Worm (Caenorhabditis elegans) whole organism, young adult: Measurements from ENCODE around the gene gspd-1.

Experiments used
- B0019.2 ChIP-seq: fragments of 200-800 bp; sonication (Bioruptor generic); conservative IDR thresholded peaks from 2 replicates; pipeline ENCODE4 v1.3.6; 2022; ENCODE audit warnings: missing genetic modification reagents, missing genetic modification characterization, missing compliant biosample characterization
- D2030.7 ChIP-seq: fragments of 200-800 bp; sonication (Bioruptor generic); IDR thresholded peaks from 2 replicates; pipeline ENCODE4 v1.3.6; 2022; ENCODE audit warnings: missing genetic modification reagents, missing genetic modification characterization, missing compliant biosample characterization
- F10E7.11 ChIP-seq: sonication (generic microtip); optimal IDR thresholded peaks from 2 replicates; lab custom pipeline; 2017; ENCODE audit warnings: mild to moderate bottlenecking, missing genetic modification characterization, moderate library complexity, missing compliant biosample characterization
- F23B12.7 ChIP-seq: sonication (generic microtip); optimal IDR thresholded peaks from 2 replicates; lab custom pipeline; 2017; ENCODE audit warnings: missing genetic modification characterization, mild to moderate bottlenecking, missing compliant biosample characterization, antibody characterized with exemption, moderate library complexity; ENCODE audit not compliant: insufficient read depth
- F39B2.1 ChIP-seq: fragments of 200-800 bp; sonication (Bioruptor generic); IDR thresholded peaks from 2 replicates; pipeline ENCODE4 v1.3.6; 2022; ENCODE audit warnings: missing genetic modification reagents, missing genetic modification characterization, missing compliant biosample characterization
- F52B5.7 ChIP-seq: sonication (generic microtip); optimal IDR thresholded peaks from 2 replicates; lab custom pipeline; 2016; ENCODE audit warnings: mild to moderate bottlenecking, missing genetic modification characterization, missing compliant biosample characterization
- F55B11.4 ChIP-seq: sonication (generic microtip); optimal IDR thresholded peaks from 2 replicates; lab custom pipeline; 2016; ENCODE audit warnings: missing compliant biosample characterization, missing genetic modification characterization, borderline replicate concordance; ENCODE audit not compliant: insufficient read depth
- K12H6.12 ChIP-seq: fragments of 200-800 bp; sonication (Bioruptor generic); optimal IDR thresholded peaks from 2 replicates; lab custom pipeline; 2018; ENCODE audit warnings: mild to moderate bottlenecking, missing genetic modification characterization, missing compliant biosample characterization
- Y53G8AR.9 ChIP-seq: fragments of 200-800 bp; sonication (Bioruptor generic); conservative IDR thresholded peaks from 2 replicates; pipeline ENCODE4 v1.3.6; 2022; ENCODE audit warnings: missing genetic modification reagents, missing genetic modification characterization, missing compliant biosample characterization
- ZK185.1 ChIP-seq: sonication (generic microtip); optimal IDR thresholded peaks from 2 replicates; lab custom pipeline; 2016; ENCODE audit warnings: mild to moderate bottlenecking, missing genetic modification characterization, missing compliant biosample characterization; ENCODE audit not compliant: poor library complexity, severe bottlenecking
- akir-1 ChIP-seq: fragments of 200-800 bp; sonication (Bioruptor generic); optimal IDR thresholded peaks from 2 replicates; lab custom pipeline; 2018; ENCODE audit warnings: mild to moderate bottlenecking, missing genetic modification characterization, moderate library complexity, missing compliant biosample characterization
- aptf-2 ChIP-seq: fragments of 200-800 bp; sonication (Bioruptor generic); conservative IDR thresholded peaks from 2 replicates; pipeline ENCODE4 v1.3.6; 2022; ENCODE audit warnings: missing genetic modification reagents, missing genetic modification characterization, missing compliant biosample characterization
- attf-3 ChIP-seq: fragments of 200-800 bp; sonication (Bioruptor generic); conservative IDR thresholded peaks from 2 replicates; pipeline ENCODE4 v1.3.6; 2022; ENCODE audit warnings: missing genetic modification reagents, missing genetic modification characterization, missing compliant biosample characterization
- ccch-3 ChIP-seq: fragments of 200-800 bp; sonication (Bioruptor generic); optimal IDR thresholded peaks from 2 replicates; lab custom pipeline; 2018; ENCODE audit warnings: mild to moderate bottlenecking, missing genetic modification characterization, missing compliant biosample characterization
- cebp-2 ChIP-seq: fragments of 200-800 bp; sonication (Bioruptor generic); IDR thresholded peaks from 2 replicates; pipeline ENCODE4 v1.3.6; 2022; ENCODE audit warnings: missing genetic modification characterization, missing compliant biosample characterization
- ceh-40 ChIP-seq: fragments of 200-800 bp; sonication (Bioruptor generic); IDR thresholded peaks from 2 replicates; pipeline ENCODE4 v1.3.6; 2022; ENCODE audit warnings: missing genetic modification characterization, missing compliant biosample characterization
- ceh-91 ChIP-seq: fragments of 200-800 bp; sonication (Bioruptor generic); IDR thresholded peaks from 2 replicates; pipeline ENCODE4 v1.3.6; 2022; ENCODE audit warnings: missing genetic modification reagents, missing genetic modification characterization, missing compliant biosample characterization
- dpff-1 ChIP-seq: sonication (generic microtip); optimal IDR thresholded peaks from 2 replicates; lab custom pipeline; 2017; ENCODE audit warnings: mild to moderate bottlenecking, missing genetic modification characterization, missing compliant biosample characterization
- efl-1 ChIP-seq: fragments of 150-350 bp; optimal IDR thresholded peaks from 2 replicates; lab custom pipeline; 2014; ENCODE audit warnings: missing biosample characterization, missing genetic modification reagents, missing genetic modification characterization
- ekl-4 ChIP-seq: fragments of 200-800 bp; sonication (Bioruptor generic); IDR thresholded peaks from 2 replicates; pipeline ENCODE4 v1.3.6; 2022; ENCODE audit warnings: missing genetic modification reagents, missing genetic modification characterization, missing compliant biosample characterization
- ets-4 ChIP-seq: fragments of 200-800 bp; sonication (Bioruptor generic); optimal IDR thresholded peaks from 2 replicates; lab custom pipeline; 2018; ENCODE audit warnings: mild to moderate bottlenecking, missing genetic modification characterization, missing compliant biosample characterization
- lag-1 ChIP-seq: fragments of 200-800 bp; sonication (Bioruptor generic); IDR thresholded peaks from 2 replicates; pipeline ENCODE4 v1.3.6; 2022; ENCODE audit warnings: missing genetic modification reagents, missing genetic modification characterization, missing compliant biosample characterization
- let-607 ChIP-seq, 2 experiments: fragments of 200-800 bp in 1 of 2; sonication (Bioruptor generic) in 1 of 2; sonication (generic microtip) in 1 of 2; optimal IDR thresholded peaks; 2 replicates each; lab custom pipeline; 2016 to 2018; ENCODE audit warnings: mild to moderate bottlenecking in 2 of 2, missing compliant biosample characterization in 2 of 2, missing genetic modification characterization in 2 of 2, moderate library complexity in 2 of 2, missing genotype in 1 of 2
- lin-35 ChIP-seq, 3 experiments: fragments of 150-350 bp in 2 of 3; sonication (generic microtip) in 1 of 3; optimal IDR thresholded peaks; 2 replicates each; lab custom pipeline; 2014 to 2018; ENCODE audit warnings: missing biosample characterization in 3 of 3, missing genetic modification characterization in 3 of 3, missing genetic modification reagents in 3 of 3
- lin-54 ChIP-seq: fragments of 200-800 bp; sonication (Bioruptor generic); optimal IDR thresholded peaks from 2 replicates; lab custom pipeline; 2018; ENCODE audit warnings: mild to moderate bottlenecking, missing genetic modification characterization, missing compliant biosample characterization
- lsl-1 ChIP-seq: fragments of 200-800 bp; sonication (Bioruptor generic); optimal IDR thresholded peaks from 2 replicates; lab custom pipeline; 2018; ENCODE audit warnings: mild to moderate bottlenecking, missing genetic modification characterization, moderate library complexity, missing compliant biosample characterization
- madf-10 ChIP-seq: sonication (generic microtip); optimal IDR thresholded peaks from 2 replicates; lab custom pipeline; 2016; ENCODE audit warnings: mild to moderate bottlenecking, missing genetic modification characterization, missing compliant biosample characterization
- madf-6 ChIP-seq: fragments of 200-800 bp; sonication (Bioruptor generic); IDR thresholded peaks from 2 replicates; pipeline ENCODE4 v1.3.6; 2022; ENCODE audit warnings: missing genetic modification reagents, missing genetic modification characterization, missing compliant biosample characterization
- madf-8 ChIP-seq: fragments of 200-800 bp; sonication (Bioruptor generic); conservative IDR thresholded peaks from 2 replicates; pipeline ENCODE4 v1.3.6; 2022; ENCODE audit warnings: missing genetic modification reagents, missing genetic modification characterization, missing compliant biosample characterization
- mxl-1 ChIP-seq: sonication (generic microtip); optimal IDR thresholded peaks from 2 replicates; lab custom pipeline; 2016; ENCODE audit warnings: missing genetic modification characterization, missing compliant biosample characterization
- nfya-2 ChIP-seq: fragments of 200-800 bp; sonication (Bioruptor generic); IDR thresholded peaks from 2 replicates; pipeline ENCODE4 v1.3.6; 2022; ENCODE audit warnings: missing genetic modification reagents, missing genetic modification characterization, missing compliant biosample characterization
- nhr-120 ChIP-seq: fragments of 200-800 bp; sonication (Bioruptor generic); IDR thresholded peaks from 2 replicates; pipeline ENCODE4 v1.3.6; 2022; ENCODE audit warnings: missing genetic modification characterization, missing compliant biosample characterization
- nhr-80 ChIP-seq: sonication (generic microtip); optimal IDR thresholded peaks from 2 replicates; lab custom pipeline; 2016; ENCODE audit warnings: missing genetic modification characterization, missing compliant biosample characterization
- pha-4 ChIP-seq: fragments of 150-350 bp; sonication (generic microtip); optimal IDR thresholded peaks from 2 replicates; lab custom pipeline; 2014; ENCODE audit warnings: missing biosample characterization, missing genetic modification reagents, missing genetic modification characterization
- rcor-1 ChIP-seq: fragments of 200-800 bp; sonication (Bioruptor generic); IDR thresholded peaks from 2 replicates; pipeline ENCODE4 v1.3.6; 2022; ENCODE audit warnings: missing genetic modification reagents, missing genetic modification characterization, missing compliant biosample characterization
- rec-8 ChIP-seq, 2 experiments: sonication (generic microtip); optimal IDR thresholded peaks; 2 replicates each; lab custom pipeline; 2016; ENCODE audit warnings: mild to moderate bottlenecking in 2 of 2, missing genetic modification characterization in 2 of 2, missing genetic modification reagents in 2 of 2, missing genotype in 2 of 2, missing biosample characterization in 1 of 2, missing compliant biosample characterization in 1 of 2, moderate library complexity in 1 of 2
- rpc-1 ChIP-seq, 2 experiments: fragments of 150-350 bp in 1 of 2; sonication (generic microtip) in 1 of 2; optimal IDR thresholded peaks; 2 replicates each; lab custom pipeline; 2014 to 2018; ENCODE audit warnings: missing biosample characterization in 1 of 2, missing genetic modification characterization in 1 of 2, missing genetic modification reagents in 1 of 2, missing genotype in 1 of 2
- sea-2 ChIP-seq: fragments of 200-800 bp; sonication (Bioruptor generic); IDR thresholded peaks from 2 replicates; pipeline ENCODE4 v1.3.6; 2022; ENCODE audit warnings: missing genetic modification characterization, missing compliant biosample characterization
- snpc-4 ChIP-seq, 5 experiments: fragments of 150-350 bp in 1 of 5; sonication (generic microtip) in 4 of 5; optimal IDR thresholded peaks; 2 replicates each; lab custom pipeline; 2014 to 2018; ENCODE audit warnings: missing genetic modification characterization in 5 of 5, missing biosample characterization in 3 of 5, antibody characterized with exemption in 2 of 5, mild to moderate bottlenecking in 2 of 5, missing compliant biosample characterization in 2 of 5, missing genotype in 2 of 5, moderate library complexity in 2 of 5, missing genetic modification reagents in 1 of 5
- somi-1 ChIP-seq: fragments of 200-800 bp; sonication (Bioruptor generic); optimal IDR thresholded peaks from 2 replicates; lab custom pipeline; 2018; ENCODE audit warnings: mild to moderate bottlenecking, missing genetic modification characterization, missing compliant biosample characterization
- tbp1 ChIP-seq: fragments of 200-800 bp; sonication (Bioruptor generic); optimal IDR thresholded peaks from 2 replicates; lab custom pipeline; 2018; ENCODE audit warnings: mild to moderate bottlenecking, missing genetic modification characterization, missing compliant biosample characterization
- tlf-1 ChIP-seq: fragments of 200-800 bp; sonication (Bioruptor generic); optimal IDR thresholded peaks from 2 replicates; lab custom pipeline; 2018; ENCODE audit warnings: mild to moderate bottlenecking, missing genetic modification characterization, missing compliant biosample characterization
- unc-130 ChIP-seq: sonication (generic microtip); optimal IDR thresholded peaks from 2 replicates; lab custom pipeline; 2016; ENCODE audit warnings: missing genetic modification reagents, missing genetic modification characterization, missing compliant biosample characterization
- zfh-2 ChIP-seq: fragments of 200-800 bp; sonication (Bioruptor generic); conservative IDR thresholded peaks from 2 replicates; pipeline ENCODE4 v1.3.6; 2022; ENCODE audit warnings: missing genetic modification reagents, missing genetic modification characterization, missing compliant biosample characterization
- ztf-18 ChIP-seq: sonication (generic microtip); optimal IDR thresholded peaks from 2 replicates; lab custom pipeline; 2016; ENCODE audit warnings: missing genotype, mild to moderate bottlenecking, missing genetic modification characterization, missing compliant biosample characterization
- ztf-26 ChIP-seq: sonication (generic microtip); optimal IDR thresholded peaks from 2 replicates; lab custom pipeline; 2017; ENCODE audit warnings: missing genetic modification characterization, missing compliant biosample characterization
- ztf-3 ChIP-seq: fragments of 200-800 bp; sonication (Bioruptor generic); optimal IDR thresholded peaks from 2 replicates; lab custom pipeline; 2018; ENCODE audit warnings: mild to moderate bottlenecking, missing genetic modification characterization, missing compliant biosample characterization

The gspd-1 gene

DNA sequence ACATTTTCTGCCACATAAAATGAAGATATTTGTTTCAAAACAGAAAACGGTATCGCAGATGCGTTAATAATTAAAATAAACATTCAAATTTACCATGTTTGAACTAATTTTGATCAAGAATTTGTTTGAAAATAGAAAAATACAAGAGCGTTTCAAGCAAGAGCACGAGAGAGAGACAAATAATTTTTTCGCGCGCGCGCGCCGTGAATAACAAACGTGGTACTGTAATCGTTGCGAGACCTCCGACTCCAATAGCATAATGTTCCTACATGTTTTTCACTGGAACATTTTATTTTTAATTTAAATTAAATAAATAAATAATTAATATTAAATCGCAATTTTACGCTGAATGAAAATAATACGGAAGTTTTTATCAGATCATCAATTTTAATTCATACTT, 19.8 kb downstream of the gspd-1 start, which contains the start of gene F54E12.2 (continued):
- no peak for TF ChIP-seq akir-1
- TF ChIP-seq F10E7.11, result no peak
- no peak for TF ChIP-seq ccch-3 (GFP tag; lab: Kevin White, UChicago)
- TF ChIP-seq lin-35 (GFP tag; optimal IDR thresholded peaks at IDR 0.05; lab: Kevin White, UChicago), result peak in 1 of 3 experiments; percentile 75
- no peak for TF ChIP-seq rec-8 (tag; optimal IDR thresholded peaks at IDR 0.05; lab: Kevin White, UChicago)
- no peak for TF ChIP-seq ztf-26 (tag; lab: Kevin White, UChicago)
- TF ChIP-seq nfya-2 (GFP tag; lab: Robert Waterston, UW), result no peak
- TF ChIP-seq madf-6 (GFP tag; lab: Robert Waterston, UW), result peak; percentile 99
- TF ChIP-seq unc-130 (GFP tag; lab: Kevin White, UChicago), result peak; percentile 90
- TF ChIP-seq madf-10 (tag; lab: Kevin White, UChicago), result no peak
- no peak for TF ChIP-seq ceh-40 (GFP tag; lab: Robert Waterston, UW)
- TF ChIP-seq tbp1 (GFP tag; lab: Kevin White, UChicago), result peak; percentile 68
- TF ChIP-seq sea-2 (GFP tag; lab: Robert Waterston, UW), result no peak
- no peak for TF ChIP-seq nhr-80 (tag; lab: Kevin White, UChicago)
- TF ChIP-seq attf-3 (GFP tag; lab: Robert Waterston, UW), result 0 out of 2 replicates have a peak, but pooled peaks have one; percentile 46
- TF ChIP-seq B0019.2 (GFP tag; lab: Robert Waterston, UW), result peak; percentile 88
- no peak for TF ChIP-seq let-607 (tag; optimal IDR thresholded peaks at IDR 0.05; lab: Kevin White, UChicago)
- peak; percentile 30; the same call in 1 of the 2 replicates for TF ChIP-seq ekl-4 (GFP tag; lab: Robert Waterston, UW)
- TF ChIP-seq tlf-1 (GFP tag; lab: Kevin White, UChicago), result peak; percentile 90
- TF ChIP-seq F39B2.1 (GFP tag; lab: Robert Waterston, UW), result peak; percentile 88; the same call in 1 of the 2 replicates
- TF ChIP-seq pha-4, result no peak
- TF ChIP-seq efl-1 (GFP tag; lab: Kevin White, UChicago), result peak; percentile 98
- TF ChIP-seq ztf-18, result no peak
- no peak for TF ChIP-seq F52B5.7 (tag; lab: Kevin White, UChicago)
- TF ChIP-seq dpff-1, result no peak
- TF ChIP-seq zfh-2, result no peak
- TF ChIP-seq ets-4 (GFP tag; lab: Kevin White, UChicago), result no peak
- peak; percentile 96 for TF ChIP-seq madf-8 (GFP tag; lab: Robert Waterston, UW)
- peak; percentile 82 for TF ChIP-seq lin-54 (GFP tag; lab: Kevin White, UChicago)
- no peak for TF ChIP-seq ztf-3
- TF ChIP-seq rpc-1 (optimal IDR thresholded peaks at IDR 0.05; lab: Kevin White, UChicago), result no peak
- no peak for TF ChIP-seq rpc-1 (tag; optimal IDR thresholded peaks at IDR 0.05; lab: Kevin White, UChicago)
- no peak for TF ChIP-seq nhr-120 (GFP tag; lab: Robert Waterston, UW)
- peak; percentile 88 for TF ChIP-seq rcor-1 (GFP tag; lab: Robert Waterston, UW)
- no peak for TF ChIP-seq mxl-1 (tag; lab: Kevin White, UChicago)
- TF ChIP-seq ZK185.1 (tag; lab: Kevin White, UChicago), result no peak
- no peak for TF ChIP-seq lag-1 (GFP tag; lab: Robert Waterston, UW)
- TF ChIP-seq ceh-91, result peak; percentile 98
- no peak for TF ChIP-seq F55B11.4 (tag; lab: Kevin White, UChicago)
- TF ChIP-seq K12H6.12 (tag; lab: Kevin White, UChicago), result no peak
- no peak for TF ChIP-seq somi-1 (GFP tag; lab: Kevin White, UChicago)
- 0 out of 2 replicates have a peak, but pooled peaks have one; percentile 48 for TF ChIP-seq aptf-2 (GFP tag; lab: Robert Waterston, UW)
- TF ChIP-seq snpc-4 (GFP tag; optimal IDR thresholded peaks at IDR 0.05; lab: Kevin White, UChicago), result no peak
- peak in 2 of 4 experiments; percentile 18 to 31 for TF ChIP-seq snpc-4 (tag; optimal IDR thresholded peaks at IDR 0.05; lab: Kevin White, UChicago)
- peak; percentile 7 for TF ChIP-seq F23B12.7 (tag; lab: Kevin White, UChicago)
- peak; percentile 86 for TF ChIP-seq Y53G8AR.9 (GFP tag; lab: Robert Waterston, UW)
- TF ChIP-seq cebp-2 (GFP tag; lab: Robert Waterston, UW), result no peak
- TF ChIP-seq lsl-1 (GFP tag; lab: Kevin White, UChicago), result peak; percentile 97
- TF ChIP-seq D2030.7 (GFP tag; lab: Robert Waterston, UW), result peak; percentile 98
